Fruit fly (Drosophila melanogaster) whole organism, prepupa: Measurements from ENCODE around the gene Ccn.

Experiments
- Blimp-1 ChIP-seq: fragments of 200-800 bp; sonication (Bioruptor generic); optimal IDR thresholded peaks from 3 replicates; lab custom pipeline; 2017; ENCODE audit warnings: missing biosample characterization, missing genetic modification characterization, mild to moderate bottlenecking, moderate library complexity, missing genetic modification reagents
- CG10631 ChIP-seq: fragments of 200-800 bp; sonication (Bioruptor generic); optimal IDR thresholded peaks from 2 replicates; lab custom pipeline; 2016; ENCODE audit warnings: missing biosample characterization, missing genetic modification characterization
- CG10669 ChIP-seq: fragments of 200-800 bp; sonication (Bioruptor generic); optimal IDR thresholded peaks from 3 replicates; lab custom pipeline; 2018; ENCODE audit warnings: missing biosample characterization, mild to moderate bottlenecking, missing genetic modification characterization, moderate library complexity
- CG11762 ChIP-seq: fragments of 200-800 bp; sonication (Bioruptor generic); optimal IDR thresholded peaks from 3 replicates; lab custom pipeline; 2016; ENCODE audit warnings: missing biosample characterization, missing genetic modification characterization; ENCODE audit not compliant: insufficient read depth
- CG11902 ChIP-seq: fragments of 200-800 bp; sonication (Bioruptor generic); optimal IDR thresholded peaks from 3 replicates; lab custom pipeline; 2016; ENCODE audit warnings: missing biosample characterization, missing genetic modification characterization
- CG15336 ChIP-seq: fragments of 200-800 bp; sonication (Bioruptor generic); IDR thresholded peaks from 2 replicates; pipeline ENCODE4 v1.3.6; 2022; ENCODE audit warnings: missing biosample characterization, missing genetic modification characterization
- CG16779 ChIP-seq: fragments of 200-800 bp; sonication (Bioruptor generic); optimal IDR thresholded peaks from 3 replicates; lab custom pipeline; 2017; ENCODE audit warnings: missing biosample characterization, mild to moderate bottlenecking, missing genetic modification characterization
- CG3032 ChIP-seq: fragments of 200-800 bp; optimal IDR thresholded peaks from 2 replicates; lab custom pipeline; 2019; ENCODE audit warnings: missing biosample characterization, mild to moderate bottlenecking, missing genetic modification characterization, moderate library complexity
- CG32006 ChIP-seq: fragments of 200-800 bp; sonication (Bioruptor generic); optimal IDR thresholded peaks from 3 replicates; lab custom pipeline; 2017; ENCODE audit warnings: missing biosample characterization, mild to moderate bottlenecking, missing genetic modification characterization
- CG3919 ChIP-seq: fragments of 200-800 bp; sonication (Bioruptor generic); optimal IDR thresholded peaks from 3 replicates; lab custom pipeline; 2016; ENCODE audit warnings: missing biosample characterization, missing genetic modification characterization
- CG4318 ChIP-seq: fragments of 200-800 bp; sonication (Bioruptor generic); optimal IDR thresholded peaks from 3 replicates; lab custom pipeline; 2017; ENCODE audit warnings: missing biosample characterization, mild to moderate bottlenecking, missing genetic modification characterization
- CG6163 ChIP-seq: fragments of 200-800 bp; sonication (Bioruptor generic); IDR thresholded peaks from 3 replicates; pipeline ENCODE4 v1.3.6; 2022; ENCODE audit warnings: missing biosample characterization, missing genetic modification characterization
- CG6808 ChIP-seq: fragments of 200-800 bp; sonication (Bioruptor generic); optimal IDR thresholded peaks from 3 replicates; lab custom pipeline; 2017; ENCODE audit warnings: missing biosample characterization, missing genetic modification characterization, mild to moderate bottlenecking, moderate library complexity, missing genetic modification reagents
- CG6854 ChIP-seq: fragments of 200-800 bp; sonication (Bioruptor generic); optimal IDR thresholded peaks from 2 replicates; lab custom pipeline; 2017; ENCODE audit warnings: missing biosample characterization, mild to moderate bottlenecking, missing genetic modification characterization
- CG7368 ChIP-seq: fragments of 200-800 bp; sonication (Bioruptor generic); optimal IDR thresholded peaks from 3 replicates; lab custom pipeline; 2016; ENCODE audit warnings: missing biosample characterization, missing genetic modification characterization
- CG8119 ChIP-seq: fragments of 200-800 bp; sonication (Bioruptor generic); IDR thresholded peaks from 3 replicates; pipeline ENCODE4 v1.3.6; 2022; ENCODE audit warnings: missing biosample characterization, missing genetic modification characterization
- CG8319 ChIP-seq: fragments of 200-800 bp; sonication (Bioruptor generic); optimal IDR thresholded peaks from 3 replicates; lab custom pipeline; 2016; ENCODE audit warnings: missing biosample characterization, missing genetic modification characterization
- CG8632 ChIP-seq: fragments of 200-800 bp; sonication (Bioruptor generic); optimal IDR thresholded peaks from 3 replicates; lab custom pipeline; 2016; ENCODE audit warnings: missing biosample characterization, missing genetic modification characterization
- CG9139 ChIP-seq: fragments of 200-800 bp; sonication (Bioruptor generic); optimal IDR thresholded peaks from 3 replicates; lab custom pipeline; 2017; ENCODE audit warnings: missing biosample characterization, mild to moderate bottlenecking, missing genetic modification characterization
- Eip75B ChIP-seq: fragments of 200-800 bp; sonication (Bioruptor generic); optimal IDR thresholded peaks from 3 replicates; lab custom pipeline; 2016; ENCODE audit warnings: missing biosample characterization, missing genetic modification characterization
- Eip93F ChIP-seq: fragments of 200-800 bp; sonication (Bioruptor generic); optimal IDR thresholded peaks from 2 replicates; lab custom pipeline; 2016; ENCODE audit warnings: missing biosample characterization, mild to moderate bottlenecking, missing genetic modification characterization
- Ets96B ChIP-seq: fragments of 200-800 bp; optimal IDR thresholded peaks from 2 replicates; lab custom pipeline; 2019; ENCODE audit warnings: missing biosample characterization, mild to moderate bottlenecking, missing genetic modification characterization, moderate library complexity
- Gug ChIP-seq: fragments of 200-800 bp; sonication (Bioruptor generic); IDR thresholded peaks from 2 replicates; pipeline ENCODE4 v1.3.6; 2022; ENCODE audit warnings: missing biosample characterization, missing genetic modification characterization
- Hr39 ChIP-seq: fragments of 200-800 bp; sonication (Bioruptor generic); optimal IDR thresholded peaks from 2 replicates; lab custom pipeline; 2016; ENCODE audit warnings: missing biosample characterization, missing genetic modification characterization
- Lpt ChIP-seq: fragments of 200-800 bp; sonication (Bioruptor generic); optimal IDR thresholded peaks from 3 replicates; lab custom pipeline; 2016; ENCODE audit warnings: missing biosample characterization, missing genetic modification characterization
- Met ChIP-seq: fragments of 200-800 bp; sonication (Bioruptor generic); optimal IDR thresholded peaks from 3 replicates; lab custom pipeline; 2016; ENCODE audit warnings: missing biosample characterization, missing genetic modification characterization
- Smox ChIP-seq: fragments of 200-800 bp; sonication (Bioruptor generic); optimal IDR thresholded peaks from 3 replicates; lab custom pipeline; 2016; ENCODE audit warnings: missing biosample characterization, missing genetic modification characterization
- Sox14 ChIP-seq: fragments of 200-800 bp; sonication (Bioruptor generic); optimal IDR thresholded peaks from 3 replicates; lab custom pipeline; 2016; ENCODE audit warnings: missing biosample characterization, missing genetic modification characterization
- achi ChIP-seq: fragments of 200-800 bp; sonication (Bioruptor generic); optimal IDR thresholded peaks from 3 replicates; lab custom pipeline; 2016; ENCODE audit warnings: missing biosample characterization, missing genetic modification characterization
- dac ChIP-seq: fragments of 200-800 bp; sonication (Bioruptor generic); optimal IDR thresholded peaks from 2 replicates; lab custom pipeline; 2017; ENCODE audit warnings: missing biosample characterization, mild to moderate bottlenecking, missing genetic modification characterization
- dsx ChIP-seq: fragments of 200-800 bp; optimal IDR thresholded peaks from 3 replicates; lab custom pipeline; 2019; ENCODE audit warnings: missing biosample characterization, mild to moderate bottlenecking, missing genetic modification characterization, moderate library complexity; ENCODE audit not compliant: poor library complexity, severe bottlenecking
- eg ChIP-seq: fragments of 200-800 bp; sonication (Bioruptor generic); IDR thresholded peaks from 3 replicates; pipeline ENCODE4 v1.3.6; 2022; ENCODE audit warnings: missing biosample characterization, missing genetic modification characterization
- esn ChIP-seq: fragments of 200-800 bp; sonication (Bioruptor generic); optimal IDR thresholded peaks from 2 replicates; lab custom pipeline; 2016; ENCODE audit warnings: missing biosample characterization, mild to moderate bottlenecking, missing genetic modification characterization, moderate library complexity
- fd59A ChIP-seq: fragments of 200-800 bp; sonication (Bioruptor generic); optimal IDR thresholded peaks from 2 replicates; lab custom pipeline; 2017; ENCODE audit warnings: missing biosample characterization, mild to moderate bottlenecking, missing genetic modification characterization, missing genetic modification reagents
- fkh ChIP-seq: fragments of 200-800 bp; sonication (Bioruptor generic); optimal IDR thresholded peaks from 3 replicates; lab custom pipeline; 2017; ENCODE audit warnings: missing biosample characterization, mild to moderate bottlenecking, missing genetic modification characterization, moderate library complexity
- lz ChIP-seq: fragments of 200-800 bp; sonication (Bioruptor generic); optimal IDR thresholded peaks from 3 replicates; lab custom pipeline; 2016; ENCODE audit warnings: missing biosample characterization, missing genetic modification characterization
- spab ChIP-seq: fragments of 200-800 bp; sonication (Bioruptor generic); optimal IDR thresholded peaks from 2 replicates; lab custom pipeline; 2017; ENCODE audit warnings: missing biosample characterization, mild to moderate bottlenecking, missing genetic modification characterization, missing genetic modification reagents
- svp ChIP-seq: fragments of 200-800 bp; sonication (Bioruptor generic); peaks from one replicate; lab custom pipeline; 2016; ENCODE audit warnings: missing biosample characterization, missing genetic modification characterization
- topi ChIP-seq: fragments of 200-800 bp; sonication (Bioruptor generic); optimal IDR thresholded peaks from 3 replicates; lab custom pipeline; 2016; ENCODE audit warnings: missing biosample characterization, missing genetic modification characterization
- vri ChIP-seq: fragments of 200-800 bp; sonication (Bioruptor generic); optimal IDR thresholded peaks from 3 replicates; lab custom pipeline; 2016; ENCODE audit warnings: missing biosample characterization, mild to moderate bottlenecking, missing genetic modification characterization

The Ccn gene

dm6 chr3L:17742531-17742930 is 52.7 kb downstream of the Ccn start:
- TF ChIP-seq Met (GFP tag; lab: Kevin White, UChicago) (no peak), svp (GFP tag; lab: Kevin White, UChicago) (peak; percentile 5)

DNA sequence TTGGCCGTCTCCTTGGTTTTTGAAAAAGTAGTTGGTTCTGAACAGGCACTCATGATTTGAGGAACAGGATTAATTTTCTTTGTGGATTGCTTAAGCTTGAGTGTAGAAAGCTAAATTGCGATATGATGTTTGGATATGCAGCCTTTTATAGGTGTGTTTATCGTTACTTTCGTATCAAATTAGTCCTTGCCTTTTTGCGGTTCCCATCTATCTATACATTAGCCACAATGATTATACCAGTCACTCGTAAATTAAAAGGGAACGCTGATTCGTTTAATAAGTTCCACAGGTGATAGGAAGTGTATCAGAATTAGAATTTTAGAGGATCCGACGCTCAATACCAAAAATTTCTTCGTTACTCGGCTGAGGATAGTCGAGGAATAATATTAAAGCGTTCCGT is 56.9 kb downstream of the Ccn start, which contains the start of gene CG6034:
Gene CG6034 (minus strand): TSS at position 101 of the 400 bp plus-strand sequence.
- TF ChIP-seq CG32006 (GFP tag; lab: Kevin White, UChicago) (no peak), Eip93F (GFP tag; lab: Kevin White, UChicago) (no peak), Ets96B (tag; lab: Kevin White, UChicago) (no peak), topi (GFP tag; lab: Kevin White, UChicago) (no peak), eg (GFP tag; lab: Robert Waterston, UW) (no peak), Sox14 (GFP tag; lab: Kevin White, UChicago) (no peak), fkh (GFP tag; lab: Kevin White, UChicago) (no peak), Eip75B (no peak), CG8632 (GFP tag; lab: Kevin White, UChicago) (no peak), dac (GFP tag; lab: Kevin White, UChicago) (no peak), Gug (GFP tag; lab: Robert Waterston, UW) (no peak)

dm6 chr3L:17750488-17750887 is 60.7 kb downstream of the Ccn start, which contains the start of gene Adgf-B:
Adgf-B (minus strand) TSS chr3L:17750588.
- TF ChIP-seq CG11762 (GFP tag; lab: Kevin White, UChicago), result no peak
- TF ChIP-seq Met (GFP tag; lab: Kevin White, UChicago), result no peak
- TF ChIP-seq CG6808, result no peak
- TF ChIP-seq Smox (GFP tag; lab: Kevin White, UChicago), result no peak
- TF ChIP-seq Lpt (GFP tag; lab: Kevin White, UChicago), result no peak

- TF ChIP-seq CG6808, result no peak
- peak; percentile 75 for TF ChIP-seq svp (GFP tag; lab: Kevin White, UChicago)
- TF ChIP-seq CG8319 (GFP tag; lab: Kevin White, UChicago), result no peak
- TF ChIP-seq CG7368 (GFP tag; lab: Kevin White, UChicago), result no peak
- peak; percentile 69 for TF ChIP-seq vri (GFP tag; lab: Kevin White, UChicago)
- no peak for TF ChIP-seq Lpt (GFP tag; lab: Kevin White, UChicago)
- no peak for TF ChIP-seq CG11762 (GFP tag; lab: Kevin White, UChicago)
- no peak for TF ChIP-seq CG32006 (GFP tag; lab: Kevin White, UChicago)
These were observed 64.5 kb downstream of the Ccn start for dm6 chr3L:17754285-17754684.

DNA sequence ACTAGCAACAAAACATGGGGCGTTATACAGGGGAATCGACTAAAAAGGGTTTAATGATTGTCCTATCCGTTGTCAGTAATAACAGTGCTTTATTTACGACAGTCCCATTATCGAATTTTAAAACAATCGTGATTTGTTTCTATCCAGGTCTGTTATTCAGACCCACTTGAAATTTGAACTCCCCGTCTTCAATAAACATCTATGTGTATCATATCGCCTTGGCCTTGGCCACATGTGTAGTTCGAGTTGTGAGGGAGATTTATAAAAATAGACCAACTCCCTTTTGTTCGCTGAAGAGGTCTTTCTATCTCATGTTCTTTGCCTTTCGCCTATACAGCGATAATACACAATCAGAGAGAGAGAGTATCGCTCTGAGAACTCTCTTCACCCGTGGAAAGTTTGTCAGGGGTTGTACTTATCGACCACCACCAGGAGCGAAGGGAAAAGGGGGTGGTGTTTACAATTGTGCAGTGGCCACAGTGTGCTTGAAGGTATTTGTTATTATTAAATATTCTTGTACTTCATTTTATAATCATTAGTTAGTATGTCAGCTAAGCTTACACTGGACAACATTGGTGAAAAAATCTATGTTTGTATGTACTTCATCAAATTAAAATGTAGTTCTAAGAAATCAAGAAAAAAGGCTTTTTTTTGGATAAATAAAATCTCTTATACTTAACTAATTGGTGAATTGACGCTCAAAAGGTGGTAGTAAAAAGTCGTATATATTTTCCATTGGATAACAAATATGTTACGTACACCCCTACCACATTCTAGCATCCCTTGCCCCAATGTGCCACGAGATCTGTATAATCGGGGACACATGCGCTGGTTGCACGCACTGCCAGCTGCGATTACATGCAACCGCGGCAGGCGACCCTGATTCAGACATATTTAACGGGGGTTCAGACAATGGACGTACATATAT is 67.6 kb downstream of the Ccn start:
- TF ChIP-seq dsx (peak; percentile 71), CG16779 (tag; lab: Kevin White, UChicago) (peak; percentile 75), esn (GFP tag; lab: Kevin White, UChicago) (peak; percentile 87), lz (peak; percentile 77), CG3919 (GFP tag; lab: Kevin White, UChicago) (peak; percentile 79), CG4318 (GFP tag; lab: Kevin White, UChicago) (peak; percentile 48), CG9139 (GFP tag; lab: Kevin White, UChicago) (peak; percentile 51), CG8119 (peak; percentile 76), achi (GFP tag; lab: Kevin White, UChicago) (peak; percentile 78), CG15336 (GFP tag; lab: Robert Waterston, UW) (no peak; the same call in 1 of the 2 replicates), CG6854 (no peak), CG3032 (tag; lab: Kevin White, UChicago) (peak; percentile 80), CG11902 (peak; percentile 54), Sox14 (GFP tag; lab: Kevin White, UChicago) (peak; percentile 80), CG10631 (peak; percentile 80), Blimp-1 (GFP tag; lab: Kevin White, UChicago) (peak; percentile 49), spab (GFP tag; lab: Kevin White, UChicago) (peak; percentile 72), fd59A (GFP tag; lab: Kevin White, UChicago) (peak; percentile 71), topi (GFP tag; lab: Kevin White, UChicago) (peak; percentile 74), Smox (GFP tag; lab: Kevin White, UChicago) (peak; percentile 73), CG11762 (GFP tag; lab: Kevin White, UChicago) (peak; percentile 79), CG10669 (GFP tag; lab: Kevin White, UChicago) (peak; percentile 79), CG6163 (GFP tag; lab: Robert Waterston, UW) (no peak; the same call in 2 of the 3 replicates), Hr39 (GFP tag; lab: Kevin White, UChicago) (peak; percentile 68)
